Worm (Caenorhabditis elegans): ENCODE measurements around the gene R13A5.15.

DNA sequence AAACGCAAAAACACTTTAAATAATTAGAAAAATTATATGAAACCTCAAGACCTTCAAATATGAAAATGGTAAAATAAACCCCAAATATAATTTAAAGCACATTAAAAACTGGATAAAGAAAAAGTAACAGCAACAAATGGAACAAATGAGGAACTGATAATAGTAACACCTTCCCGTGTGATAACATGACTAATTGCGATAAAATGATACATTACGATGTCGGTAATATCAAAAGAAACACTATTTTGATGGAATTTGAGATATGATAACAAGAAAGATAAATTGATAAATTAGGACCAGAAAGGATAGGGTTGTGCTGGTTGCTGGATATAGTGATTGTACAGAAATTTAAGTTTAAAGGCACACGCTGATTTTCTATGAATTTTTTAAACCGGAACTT, 46.1 kb downstream of the R13A5.15 start:
- TF ChIP-seq tbx-2 (tag; optimal IDR thresholded peaks at IDR 0.05) (no peak), elt-2 (tag; optimal IDR thresholded peaks at IDR 0.05) (no peak), nfya-1 (tag; optimal IDR thresholded peaks at IDR 0.05; ENCODE audit: insufficient read depth) (no peak), lin-15B (tag; optimal IDR thresholded peaks at IDR 0.05) (no peak), unc-39 (tag; optimal IDR thresholded peaks at IDR 0.05) (no peak), nhr-237 (tag; optimal IDR thresholded peaks at IDR 0.05) (no peak), elt-3 (tag; optimal IDR thresholded peaks at IDR 0.05) (no peak), fkh-10 (GFP tag; optimal IDR thresholded peaks at IDR 0.05) (no peak), elt-1 (tag; optimal IDR thresholded peaks at IDR 0.05) (no peak)
